Fruit fly (Drosophila melanogaster) S2 (cell line): ENCODE measurements around the gene Daxx.

ENCODE experiments used
- CG8478 ChIP-seq: fragments of >200 bp; optimal IDR thresholded peaks from 2 replicates; lab custom pipeline; 2018
- CTCF ChIP-seq, 2 experiments: fragments of >200 bp; optimal IDR thresholded peaks; 2 replicates each; lab custom pipeline; 2018

dm6 chr2L:6502887-6503723 is 22.4 kb downstream of the Daxx start:
- TF ChIP-seq CTCF (optimal IDR thresholded peaks at IDR 0.05; lab: Kevin White, UChicago) (no peak), CG8478 (no peak)
